Worm (Caenorhabditis elegans): ENCODE data around the gene bath-47.

The bath-47 gene

DNA sequence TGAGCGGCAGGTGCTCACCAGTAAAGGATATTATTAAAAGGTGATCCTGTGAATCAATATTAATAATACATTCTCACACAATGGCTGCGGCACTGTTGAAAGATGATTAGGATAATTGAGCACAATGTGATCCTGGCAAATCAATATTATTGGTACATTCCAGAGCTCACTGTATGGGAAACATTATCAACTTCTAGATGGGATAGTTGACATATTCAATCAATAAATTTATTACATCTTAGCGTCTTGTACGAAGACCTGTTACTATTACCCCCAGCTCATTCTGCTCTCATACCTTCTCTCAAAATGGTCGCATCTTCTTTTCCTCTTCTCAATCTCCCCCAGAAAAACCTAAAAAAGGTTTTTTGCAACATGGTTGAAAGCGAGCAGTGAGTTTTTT, 33.4 kb upstream of the bath-47 start, which contains the start of gene fbxb-49:
Gene fbxb-49 (plus strand): TSS at position 301 of the 400 bp plus-strand sequence.
- TF ChIP-seq ZK337.2 (GFP tag; IDR thresholded peaks at IDR 0.05) (no peak), zip-2 (tag; optimal IDR thresholded peaks at IDR 0.05) (no peak), lin-38 (GFP tag; IDR thresholded peaks at IDR 0.05) (no peak), mdl-1 (tag; optimal IDR thresholded peaks at IDR 0.05) (no peak), mdt-29 (GFP tag; IDR thresholded peaks at IDR 0.05) (no peak), aha-1 (tag) (peak; percentile 71)

DNA sequence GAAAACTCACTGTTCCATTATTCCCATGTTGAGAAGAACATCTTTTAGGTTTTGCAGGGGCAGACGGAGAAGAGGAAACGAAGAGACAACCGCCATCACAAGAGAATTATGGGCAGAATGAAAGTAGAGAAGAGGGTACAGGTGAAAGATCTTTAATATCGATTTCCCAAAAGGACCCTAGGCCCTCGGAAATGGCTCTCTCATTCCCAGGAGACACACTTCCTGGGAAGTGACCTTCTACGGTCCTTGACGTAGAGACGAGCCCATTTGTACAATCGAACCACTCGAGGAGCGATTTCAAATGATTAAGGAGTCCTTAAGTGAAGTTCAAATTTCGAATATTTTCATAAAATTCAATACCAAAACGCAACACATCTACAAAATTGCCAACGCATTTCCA, 30.6 kb upstream of the bath-47 start, which contains the start of gene fbxb-46:
Gene fbxb-46 (minus strand): TSS at position 101 of the 400 bp plus-strand sequence.
- no peak for TF ChIP-seq nhr-102 (tag; optimal IDR thresholded peaks at IDR 0.05)
- TF ChIP-seq ctbp-1 (GFP tag; IDR thresholded peaks at IDR 0.05) = no peak
- no peak for TF ChIP-seq lin-29 (GFP tag; IDR thresholded peaks at IDR 0.05)
- TF ChIP-seq saeg-2 (GFP tag; IDR thresholded peaks at IDR 0.05) = no peak
- no peak for TF ChIP-seq hlh-11 (tag; optimal IDR thresholded peaks at IDR 0.05)
- no peak for TF ChIP-seq pha-4 (GFP tag; IDR thresholded peaks at IDR 0.05)
- TF ChIP-seq pha-4 (tag; optimal IDR thresholded peaks at IDR 0.05) = no peak

DNA sequence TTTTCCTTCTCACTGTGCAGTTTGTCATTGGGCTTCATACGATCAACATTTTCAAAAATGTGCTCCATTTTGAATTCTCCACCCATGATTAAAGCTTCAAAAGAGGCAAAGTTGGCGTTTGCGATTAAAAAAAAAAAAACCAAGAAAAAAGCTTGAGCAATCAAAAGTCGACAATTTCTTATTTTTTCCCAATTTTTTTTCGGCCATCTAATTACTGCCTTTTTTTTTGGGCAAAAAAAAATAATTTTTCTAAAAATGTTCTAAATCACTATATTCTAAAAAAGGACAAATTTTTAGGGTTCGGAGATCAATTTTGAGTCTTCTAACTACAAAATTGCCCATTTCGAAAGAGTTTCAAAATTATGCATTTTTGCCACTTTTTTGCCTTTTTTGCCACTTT, 25.6 kb upstream of the bath-47 start, which contains the start of gene K05F6.10:
Gene K05F6.10 (minus strand): TSS at position 101 of the 400 bp plus-strand sequence.
- no peak for TF ChIP-seq hmg-1.1 (GFP tag; IDR thresholded peaks at IDR 0.05)
- TF ChIP-seq nhr-42 (GFP tag; IDR thresholded peaks at IDR 0.05) = no peak
- TF ChIP-seq snpc-1.2 (GFP tag; IDR thresholded peaks at IDR 0.05) = no peak
- no peak for TF ChIP-seq tag-97 (GFP tag; IDR thresholded peaks at IDR 0.05)
- TF ChIP-seq F37D6.2 (tag; optimal IDR thresholded peaks at IDR 0.05) = no peak
- TF ChIP-seq pha-4 (GFP tag; IDR thresholded peaks at IDR 0.05) = no peak
- no peak for TF ChIP-seq pha-4 (tag; optimal IDR thresholded peaks at IDR 0.05)
- no peak for TF ChIP-seq D1046.2 (GFP tag; IDR thresholded peaks at IDR 0.05)
- TF ChIP-seq ceh-32 (tag; optimal IDR thresholded peaks at IDR 0.05; ENCODE audit: poor library complexity) = no peak
- TF ChIP-seq lin-39 (tag; optimal IDR thresholded peaks at IDR 0.05) = no peak
- no peak for TF ChIP-seq pqm-1 (tag; optimal IDR thresholded peaks at IDR 0.05)
- TF ChIP-seq saeg-2 (GFP tag; IDR thresholded peaks at IDR 0.05) = no peak
- no peak for TF ChIP-seq madf-5 (GFP tag; IDR thresholded peaks at IDR 0.05)

DNA sequence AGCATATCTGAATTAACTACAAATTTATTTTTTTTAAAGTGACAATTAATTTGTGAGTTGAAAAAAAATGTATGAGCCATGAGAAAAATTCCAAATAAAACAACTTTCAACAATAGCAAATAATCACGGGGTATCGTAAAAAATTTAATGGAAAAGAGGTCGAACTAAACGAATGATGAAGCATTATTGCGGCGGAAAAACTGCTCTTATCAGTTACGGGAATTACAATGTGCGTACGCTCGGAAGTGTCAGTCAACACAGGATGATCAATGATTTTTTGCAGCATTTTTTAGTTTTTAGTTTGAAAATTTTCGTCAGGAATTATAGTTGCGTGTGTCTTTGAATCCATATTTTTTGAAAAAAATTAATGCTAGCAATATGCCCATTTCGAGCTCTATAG, 24.8 kb upstream of the bath-47 start:
- no peak for TF ChIP-seq madf-5 (GFP tag; IDR thresholded peaks at IDR 0.05)
- TF ChIP-seq T26A8.4 (GFP tag; IDR thresholded peaks at IDR 0.05) = no peak
- TF ChIP-seq dmd-6 (GFP tag; IDR thresholded peaks at IDR 0.05) = peak; percentile 79
- TF ChIP-seq ceh-44 (GFP tag; IDR thresholded peaks at IDR 0.05) = no peak
- TF ChIP-seq nhr-28 (tag; optimal IDR thresholded peaks at IDR 0.05) = peak; percentile 70
- peak; percentile 92 for TF ChIP-seq pqm-1 (tag; optimal IDR thresholded peaks at IDR 0.05)
- TF ChIP-seq fos-1 (tag; optimal IDR thresholded peaks at IDR 0.05) = no peak
- no peak for TF ChIP-seq lin-29 (GFP tag; IDR thresholded peaks at IDR 0.05)
- TF ChIP-seq ctbp-1 (GFP tag; IDR thresholded peaks at IDR 0.05) = no peak
- TF ChIP-seq F37D6.2 (tag; optimal IDR thresholded peaks at IDR 0.05) = no peak
- TF ChIP-seq daf-8 (GFP tag; IDR thresholded peaks at IDR 0.05) = no peak
- no peak for TF ChIP-seq snpc-4 (tag; optimal IDR thresholded peaks at IDR 0.05)
- no peak for TF ChIP-seq ztf-11 (tag; optimal IDR thresholded peaks at IDR 0.05)
- TF ChIP-seq mes-2 (tag; optimal IDR thresholded peaks at IDR 0.05; ENCODE audit: poor library complexity, severe bottlenecking) = no peak
- TF ChIP-seq mxl-3 (GFP tag; optimal IDR thresholded peaks at IDR 0.05) = no peak
- TF ChIP-seq hlh-11 (tag; optimal IDR thresholded peaks at IDR 0.05) = peak; percentile 30
- TF ChIP-seq ZK337.2 (GFP tag; IDR thresholded peaks at IDR 0.05) = no peak
- TF ChIP-seq fkh-10 (GFP tag; optimal IDR thresholded peaks at IDR 0.05) = no peak
- no peak for TF ChIP-seq lin-13 (GFP tag; optimal IDR thresholded peaks at IDR 0.05)
- no peak for TF ChIP-seq mxl-2 (GFP tag; conservative IDR thresholded peaks at IDR 0.05)
- TF ChIP-seq lin-39 (tag; optimal IDR thresholded peaks at IDR 0.05) = no peak
- no peak for TF ChIP-seq ceh-62 (tag; optimal IDR thresholded peaks at IDR 0.05)
- TF ChIP-seq zag-1 (tag; optimal IDR thresholded peaks at IDR 0.05) = no peak

All from whole organism, L4 larva.